Fruit fly (Drosophila melanogaster): ENCODE results near the gene rump.

Gene rump

dm6 chr3R:9496748-9497147 lies 13.4 kb downstream of the rump start (continued):
- peak; percentile 77 for TF ChIP-seq CG15601 (tag; optimal IDR thresholded peaks at IDR 0.05)
- TF ChIP-seq CG18599 (GFP tag; optimal IDR thresholded peaks at IDR 0.05): peak; percentile 75
- TF ChIP-seq fd96Cb (tag; optimal IDR thresholded peaks at IDR 0.05): no peak
- peak; percentile 44 for TF ChIP-seq CG15696 (tag; optimal IDR thresholded peaks at IDR 0.05)
- peak; percentile 1 for TF ChIP-seq CG9797 (GFP tag; optimal IDR thresholded peaks at IDR 0.05)
- peak; percentile 44 for TF ChIP-seq CrebB (tag; optimal IDR thresholded peaks at IDR 0.05)
- TF ChIP-seq ham (GFP tag; IDR thresholded peaks at IDR 0.05): no peak; the same call in 1 of the 2 replicates
- TF ChIP-seq HmgD (GFP tag; optimal IDR thresholded peaks at IDR 0.05): peak; percentile 81
- peak; percentile 34 for TF ChIP-seq YL-1 (GFP tag; optimal IDR thresholded peaks at IDR 0.05)
- TF ChIP-seq CG9609 (GFP tag; optimal IDR thresholded peaks at IDR 0.05): peak; percentile 77
- no peak for TF ChIP-seq sr (GFP tag; IDR thresholded peaks at IDR 0.05)
- TF ChIP-seq CG17186 (GFP tag; optimal IDR thresholded peaks at IDR 0.05): peak; percentile 35
- TF ChIP-seq Adf1 (GFP tag; IDR thresholded peaks at IDR 0.05): no peak; the same call in 1 of the 2 replicates
- peak; percentile 44 for TF ChIP-seq CG18011 (GFP tag; optimal IDR thresholded peaks at IDR 0.05)
- no peak for TF ChIP-seq gce (GFP tag; IDR thresholded peaks at IDR 0.05)
- no peak for TF ChIP-seq fd64A (GFP tag; optimal IDR thresholded peaks at IDR 0.05)
- 0 out of 2 replicates have a peak, but pooled peaks have one; percentile 30 for TF ChIP-seq Atf6 (GFP tag; IDR thresholded peaks at IDR 0.05)
- peak; percentile 90 for TF ChIP-seq CG34376 (GFP tag; optimal IDR thresholded peaks at IDR 0.05)
- peak; percentile 85 for TF ChIP-seq ci (GFP tag; IDR thresholded peaks at IDR 0.05)
- peak; percentile 5 for TF ChIP-seq Hmx (GFP tag; optimal IDR thresholded peaks at IDR 0.05)
- no peak for TF ChIP-seq CG4617 (GFP tag; optimal IDR thresholded peaks at IDR 0.05; ENCODE audit: borderline replicate concordance)
- no peak for TF ChIP-seq tap (tag; optimal IDR thresholded peaks at IDR 0.05)
- TF ChIP-seq CG10321 (GFP tag; IDR thresholded peaks at IDR 0.05): no peak
- peak; percentile 68 for TF ChIP-seq Hr3 (GFP tag; optimal IDR thresholded peaks at IDR 0.05)
- peak; percentile 67 for TF ChIP-seq lbe (GFP tag; optimal IDR thresholded peaks at IDR 0.05)
- peak; percentile 57 for TF ChIP-seq Xrp1 (GFP tag; IDR thresholded peaks at IDR 0.05)
- TF ChIP-seq gfzf (GFP tag; optimal IDR thresholded peaks at IDR 0.05): peak; percentile 54
- TF ChIP-seq CG13287 (GFP tag; IDR thresholded peaks at IDR 0.05; ENCODE audit: partially characterized antibody): peak; percentile 81
- TF ChIP-seq CG6175 (GFP tag; IDR thresholded peaks at IDR 0.05): no peak
- TF ChIP-seq dm (GFP tag; optimal IDR thresholded peaks at IDR 0.05): peak; percentile 75
- TF ChIP-seq ara (GFP tag; IDR thresholded peaks at IDR 0.05): peak; percentile 32; the same call in 1 of the 2 replicates
- peak in 1 of 2 experiments; percentile 2 for TF ChIP-seq Hr78 (GFP tag; optimal IDR thresholded peaks at IDR 0.05)
- peak; percentile 69; the same call in 1 of the 3 replicates for TF ChIP-seq knrl (GFP tag; IDR thresholded peaks at IDR 0.05; ENCODE audit: partially characterized antibody)
- TF ChIP-seq Doc2 (GFP tag; IDR thresholded peaks at IDR 0.05): no peak
- TF ChIP-seq CG7271 (tag; optimal IDR thresholded peaks at IDR 0.05): no peak
- TF ChIP-seq bcd (GFP tag; optimal IDR thresholded peaks at IDR 0.05): peak; percentile 74
- no peak for TF ChIP-seq MTF-1 (GFP tag; optimal IDR thresholded peaks at IDR 0.05; ENCODE audit: borderline replicate concordance)
- peak; percentile 70 for TF ChIP-seq trh (GFP tag; optimal IDR thresholded peaks at IDR 0.05)
- no peak for TF ChIP-seq kah (GFP tag; optimal IDR thresholded peaks at IDR 0.05)
- TF ChIP-seq Blimp-1 (GFP tag; optimal IDR thresholded peaks at IDR 0.05): peak; percentile 22
- TF ChIP-seq HLH54F (GFP tag; optimal IDR thresholded peaks at IDR 0.05): peak; percentile 88
- peak; percentile 67 for TF ChIP-seq chn (GFP tag; optimal IDR thresholded peaks at IDR 0.05)
- no peak for TF ChIP-seq onecut (GFP tag; IDR thresholded peaks at IDR 0.05)
- TF ChIP-seq Hand (GFP tag; optimal IDR thresholded peaks at IDR 0.05): no peak
- TF ChIP-seq jing (GFP tag; optimal IDR thresholded peaks at IDR 0.05): peak; percentile 44
- peak; percentile 70 for TF ChIP-seq HHEX (GFP tag; optimal IDR thresholded peaks at IDR 0.05)
- TF ChIP-seq CG32767 (GFP tag; IDR thresholded peaks at IDR 0.05): no peak
- peak; percentile 87 for TF ChIP-seq NfI (GFP tag; optimal IDR thresholded peaks at IDR 0.05)
- TF ChIP-seq CG31224 (GFP tag; IDR thresholded peaks at IDR 0.05): no peak; the same call in 1 of the 2 replicates
- TF ChIP-seq CG2116 (GFP tag; optimal IDR thresholded peaks at IDR 0.05): peak; percentile 81
